Worm (Caenorhabditis elegans) whole organism, L4/young adult: ENCODE measurements around the gene gon-1.

Source experiments
- W03F9.2 ChIP-seq: fragments of 150-350 bp; optimal IDR thresholded peaks from 2 replicates; lab custom pipeline; 2014; ENCODE audit warnings: missing biosample characterization, missing genetic modification characterization
- him-1 ChIP-seq: sonication (generic microtip); optimal IDR thresholded peaks from 2 replicates; lab custom pipeline; 2016; ENCODE audit warnings: missing genotype, missing genetic modification reagents, missing genetic modification characterization, missing compliant biosample characterization

- TF ChIP-seq him-1 (tag; lab: Kevin White, UChicago) (no peak), W03F9.2 (tag; lab: Kevin White, UChicago) (no peak)
Measured at ce11 chrIV:9943214-9943613, 10.0 kb downstream of the gon-1 start.
